Worm (Caenorhabditis elegans): Measurements from ENCODE around the gene dhhc-4.

The dhhc-4 gene

DNA sequence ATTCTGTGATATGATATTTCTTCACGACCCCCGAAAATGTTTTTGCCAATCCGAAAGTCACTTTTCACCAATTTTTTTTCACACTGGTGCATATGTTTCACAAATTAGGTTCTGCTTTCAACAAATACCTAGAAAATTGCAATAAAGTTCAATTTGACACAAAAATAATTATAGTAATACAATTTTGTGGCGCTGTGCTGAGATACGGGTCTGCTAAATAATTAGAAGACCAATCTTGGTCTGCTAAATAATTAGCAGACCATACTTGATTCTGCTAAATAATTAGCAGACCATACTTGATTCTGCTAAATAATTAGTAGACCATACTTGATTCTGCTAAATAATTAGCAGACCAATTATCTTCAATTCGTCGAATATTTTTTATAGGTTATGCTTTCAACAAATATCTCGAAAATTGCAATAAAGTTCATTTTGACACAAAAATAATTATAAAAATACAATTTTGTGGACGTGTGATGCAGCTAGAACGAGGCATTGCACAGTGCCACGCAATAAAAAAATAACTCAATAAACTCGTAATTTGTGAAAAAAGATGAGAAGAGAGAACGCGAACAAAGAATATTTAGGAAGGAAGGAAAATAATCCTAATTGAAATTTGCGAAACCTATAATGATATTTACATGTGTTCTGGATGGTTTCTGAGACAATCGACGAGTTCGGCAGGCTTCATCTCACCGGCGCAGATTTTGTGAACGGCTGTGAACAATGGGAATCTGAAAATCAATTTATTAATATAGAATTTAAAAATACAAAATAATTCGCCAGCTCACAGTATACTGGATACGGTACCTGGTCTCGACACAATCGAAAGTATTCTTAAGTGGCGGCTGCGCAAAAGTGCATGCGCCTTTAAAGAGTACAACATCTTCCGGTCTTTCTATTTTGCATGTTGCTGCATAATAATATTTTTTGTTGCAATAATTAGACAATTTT lies 13.6 kb downstream of the dhhc-4 start:
- no peak for TF ChIP-seq nhr-237 (tag; optimal IDR thresholded peaks at IDR 0.05)
- TF ChIP-seq sptf-1 (tag; optimal IDR thresholded peaks at IDR 0.05) = peak; percentile 1
- peak; percentile 75 for TF ChIP-seq ceh-43 (GFP tag; optimal IDR thresholded peaks at IDR 0.05)

ce11 chrIII:9851547-9851946 lies 16.0 kb downstream of the dhhc-4 start, which contains the start of gene K11H3.3:
Gene K11H3.3 (plus strand): TSS chrIII:9851854.
- no peak for TF ChIP-seq M03D4.4 (tag; optimal IDR thresholded peaks at IDR 0.05)

DNA sequence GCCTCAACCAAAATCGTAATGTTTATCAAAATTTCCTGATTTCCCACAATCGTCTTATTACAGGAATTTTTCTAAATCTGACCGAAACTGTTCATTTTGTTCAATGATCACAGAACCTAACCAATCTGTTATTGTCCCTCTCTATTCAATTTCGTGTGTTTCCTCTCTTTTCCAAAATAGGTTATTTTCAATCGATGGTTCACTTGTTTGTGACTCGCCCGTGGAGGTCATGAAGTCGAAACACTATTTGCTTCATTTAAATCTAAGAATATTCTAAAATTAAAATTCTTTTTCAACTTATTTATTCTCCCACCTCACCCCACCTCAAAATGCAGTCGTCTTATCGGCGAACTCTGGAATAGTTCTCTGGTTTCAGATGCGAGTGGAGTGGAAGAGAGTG lies 16.7 kb downstream of the dhhc-4 start:
- TF ChIP-seq M03D4.4 (tag; optimal IDR thresholded peaks at IDR 0.05) = no peak
- no peak for TF ChIP-seq nhr-28 (tag; optimal IDR thresholded peaks at IDR 0.05)
- TF ChIP-seq unc-39 (tag; optimal IDR thresholded peaks at IDR 0.05) = no peak
- TF ChIP-seq nhr-12 (tag; optimal IDR thresholded peaks at IDR 0.05) = no peak
- no peak for TF ChIP-seq snpc-4 (tag; optimal IDR thresholded peaks at IDR 0.05)
- TF ChIP-seq elt-3 (tag; optimal IDR thresholded peaks at IDR 0.05) = no peak
- no peak for TF ChIP-seq drap-1 (GFP tag; optimal IDR thresholded peaks at IDR 0.05)
- no peak for TF ChIP-seq sem-2 (GFP tag; optimal IDR thresholded peaks at IDR 0.05)
- TF ChIP-seq unc-120 (tag; optimal IDR thresholded peaks at IDR 0.05; ENCODE audit: poor library complexity, severe bottlenecking) = no peak
- TF ChIP-seq nhr-76 (tag; optimal IDR thresholded peaks at IDR 0.05) = no peak
- no peak for TF ChIP-seq ham-2 (GFP tag; optimal IDR thresholded peaks at IDR 0.05)

- TF ChIP-seq nhr-28 (tag; optimal IDR thresholded peaks at IDR 0.05) = no peak
- no peak for TF ChIP-seq lin-13 (tag; optimal IDR thresholded peaks at IDR 0.05)
- no peak for TF ChIP-seq blmp-1 (tag; optimal IDR thresholded peaks at IDR 0.05)
- no peak for TF ChIP-seq ces-1 (GFP tag; optimal IDR thresholded peaks at IDR 0.05)
Measured at ce11 chrIII:9849950-9850349, 17.6 kb downstream of the dhhc-4 start.

ce11 chrIII:9848603-9849002 lies 19.0 kb downstream of the dhhc-4 start:
- TF ChIP-seq ham-2 (GFP tag; optimal IDR thresholded peaks at IDR 0.05) (no peak), snpc-4 (tag; optimal IDR thresholded peaks at IDR 0.05) (no peak), ztf-11 (tag; optimal IDR thresholded peaks at IDR 0.05) (no peak), ceh-43 (GFP tag; optimal IDR thresholded peaks at IDR 0.05) (no peak), M03D4.4 (tag; optimal IDR thresholded peaks at IDR 0.05) (no peak), elt-1 (tag; optimal IDR thresholded peaks at IDR 0.05; ENCODE audit: borderline replicate concordance, insufficient read depth) (no peak), lin-13 (tag; optimal IDR thresholded peaks at IDR 0.05) (no peak), unc-120 (tag; optimal IDR thresholded peaks at IDR 0.05; ENCODE audit: poor library complexity, severe bottlenecking) (no peak), ceh-83 (GFP tag; optimal IDR thresholded peaks at IDR 0.05) (no peak)

- TF ChIP-seq unc-120 (tag; optimal IDR thresholded peaks at IDR 0.05; ENCODE audit: poor library complexity, severe bottlenecking) = no peak
- TF ChIP-seq blmp-1 (tag; optimal IDR thresholded peaks at IDR 0.05) = no peak
- TF ChIP-seq ceh-39 (tag; optimal IDR thresholded peaks at IDR 0.05) = no peak
- TF ChIP-seq lin-13 (tag; optimal IDR thresholded peaks at IDR 0.05) = no peak
- peak; percentile 14 for TF ChIP-seq mep-1 (tag; optimal IDR thresholded peaks at IDR 0.05)
- TF ChIP-seq bed-3 (GFP tag; optimal IDR thresholded peaks at IDR 0.05) = no peak
- peak; percentile 28 for TF ChIP-seq lsy-2 (tag; optimal IDR thresholded peaks at IDR 0.05)
- peak; percentile 13 for TF ChIP-seq ces-1 (GFP tag; optimal IDR thresholded peaks at IDR 0.05)
- no peak for TF ChIP-seq lin-32 (GFP tag; optimal IDR thresholded peaks at IDR 0.05)
Measured at ce11 chrIII:9848083-9848482, 19.5 kb downstream of the dhhc-4 start, which contains the start of gene mrpl-36. Gene mrpl-36 (minus strand): TSS chrIII:9848116.

DNA sequence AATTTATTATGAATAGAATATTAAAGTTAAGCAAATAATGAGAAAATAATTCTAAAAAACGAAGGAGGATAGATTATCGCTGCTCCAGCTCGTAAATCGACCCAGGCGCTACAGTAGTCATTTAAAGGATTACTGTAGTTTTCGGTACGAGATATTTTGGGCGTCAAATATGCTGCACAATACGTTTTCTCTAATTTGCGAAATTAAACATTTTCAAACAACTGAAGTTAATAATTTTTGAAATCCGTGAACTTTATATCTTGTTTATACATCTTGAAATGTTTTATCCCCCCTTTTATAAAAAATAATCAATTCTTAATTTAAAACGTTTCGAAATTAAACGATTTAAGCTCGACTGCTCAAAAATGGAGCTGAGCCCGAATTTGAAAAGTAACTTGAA lies 21.5 kb downstream of the dhhc-4 start, which contains the start of gene K11H3.2:
TSS of gene K11H3.2 (plus strand) at position 301 of the 400 bp plus-strand sequence.
- TF ChIP-seq nhr-12 (tag; optimal IDR thresholded peaks at IDR 0.05) = no peak
- TF ChIP-seq M03D4.4 (tag; optimal IDR thresholded peaks at IDR 0.05) = no peak
- no peak for TF ChIP-seq cnd-1 (tag; optimal IDR thresholded peaks at IDR 0.05)
- no peak for TF ChIP-seq elt-3 (tag; optimal IDR thresholded peaks at IDR 0.05)
- TF ChIP-seq mab-5 (tag; optimal IDR thresholded peaks at IDR 0.05) = no peak
- TF ChIP-seq sem-2 (GFP tag; optimal IDR thresholded peaks at IDR 0.05) = no peak
- TF ChIP-seq nhr-28 (tag; optimal IDR thresholded peaks at IDR 0.05) = no peak
- no peak for TF ChIP-seq mls-2 (tag; optimal IDR thresholded peaks at IDR 0.05)
- no peak for TF ChIP-seq zip-8 (tag; optimal IDR thresholded peaks at IDR 0.05)
- no peak for TF ChIP-seq drap-1 (GFP tag; optimal IDR thresholded peaks at IDR 0.05)
- no peak for TF ChIP-seq ceh-83 (GFP tag; optimal IDR thresholded peaks at IDR 0.05)
- TF ChIP-seq unc-62 (GFP tag; optimal IDR thresholded peaks at IDR 0.05) = no peak
- TF ChIP-seq lsy-2 (tag; optimal IDR thresholded peaks at IDR 0.05) = no peak
- no peak for TF ChIP-seq elt-1 (tag; optimal IDR thresholded peaks at IDR 0.05; ENCODE audit: borderline replicate concordance, insufficient read depth)
- no peak for TF ChIP-seq lin-13 (tag; optimal IDR thresholded peaks at IDR 0.05)
- TF ChIP-seq ces-1 (GFP tag; optimal IDR thresholded peaks at IDR 0.05) = no peak
- TF ChIP-seq nhr-237 (tag; optimal IDR thresholded peaks at IDR 0.05) = no peak
- TF ChIP-seq blmp-1 (tag; optimal IDR thresholded peaks at IDR 0.05) = no peak
- no peak for TF ChIP-seq bed-3 (GFP tag; optimal IDR thresholded peaks at IDR 0.05)
- no peak for TF ChIP-seq nhr-2 (tag; optimal IDR thresholded peaks at IDR 0.05)
